Fruit fly (Drosophila melanogaster) whole organism, adult: ENCODE measurements around the gene CG7309.
A peak's percentile ranks its signal among the peaks of the same experiment; 100 is the strongest.

ENCODE experiments used
- CG11617 ChIP-seq: fragments of 200-800 bp; sonication (Bioruptor generic); optimal IDR thresholded peaks from 2 replicates; lab custom pipeline; 2017; ENCODE audit warnings: mild to moderate bottlenecking, missing biosample characterization, missing genetic modification reagents, missing genetic modification characterization
- CG12768 ChIP-seq: fragments of 200-800 bp; sonication (Bioruptor generic); optimal IDR thresholded peaks from 2 replicates; lab custom pipeline; 2017; ENCODE audit warnings: missing biosample characterization, missing genetic modification characterization, mild to moderate bottlenecking, moderate library complexity, missing genetic modification reagents
- CG14711 ChIP-seq: fragments of 200-800 bp; sonication (Bioruptor generic); optimal IDR thresholded peaks from 2 replicates; lab custom pipeline; 2018; ENCODE audit warnings: missing biosample characterization, mild to moderate bottlenecking, missing genetic modification characterization, moderate library complexity
- CG1620 ChIP-seq: fragments of 200-800 bp; sonication (Bioruptor generic); optimal IDR thresholded peaks from 2 replicates; lab custom pipeline; 2016; ENCODE audit warnings: missing biosample characterization, missing genetic modification characterization
- CG33017 ChIP-seq: fragments of 200-800 bp; sonication (Bioruptor generic); optimal IDR thresholded peaks from 2 replicates; lab custom pipeline; 2018; ENCODE audit warnings: missing biosample characterization, mild to moderate bottlenecking, missing genetic modification characterization, moderate library complexity
- CG5204 ChIP-seq: fragments of 200-800 bp; sonication (Bioruptor generic); optimal IDR thresholded peaks from 2 replicates; lab custom pipeline; 2016; ENCODE audit warnings: missing biosample characterization, missing genetic modification characterization
- CG7045 ChIP-seq: fragments of 200-800 bp; sonication (Bioruptor generic); optimal IDR thresholded peaks from 2 replicates; lab custom pipeline; 2017; ENCODE audit warnings: missing biosample characterization, mild to moderate bottlenecking, missing genetic modification characterization
- CG7101 ChIP-seq: fragments of 200-800 bp; sonication (Bioruptor generic); optimal IDR thresholded peaks from 2 replicates; lab custom pipeline; 2018; ENCODE audit warnings: missing biosample characterization, mild to moderate bottlenecking, missing genetic modification characterization, moderate library complexity
- Clk ChIP-seq: fragments of 200-800 bp; sonication (Bioruptor generic); optimal IDR thresholded peaks from 2 replicates; lab custom pipeline; 2017; ENCODE audit warnings: missing biosample characterization, missing genetic modification characterization
- Crg-1 ChIP-seq: fragments of 200-800 bp; sonication (Bioruptor generic); optimal IDR thresholded peaks from 2 replicates; lab custom pipeline; 2016; ENCODE audit warnings: missing biosample characterization, missing genetic modification characterization
- Hr96 ChIP-seq: fragments of 200-800 bp; sonication (Bioruptor generic); optimal IDR thresholded peaks from 2 replicates; lab custom pipeline; 2016; ENCODE audit warnings: missing biosample characterization, missing genetic modification characterization
- Mnt ChIP-seq: fragments of 200-800 bp; sonication (Bioruptor generic); optimal IDR thresholded peaks from 2 replicates; lab custom pipeline; 2016; ENCODE audit warnings: missing biosample characterization, mild to moderate bottlenecking, missing genetic modification characterization
- bab1 ChIP-seq: fragments of 200-800 bp; sonication (Bioruptor generic); optimal IDR thresholded peaks from 3 replicates; lab custom pipeline; 2019; ENCODE audit warnings: missing biosample characterization, mild to moderate bottlenecking, missing genetic modification characterization, moderate library complexity
- cic ChIP-seq: fragments of 200-800 bp; sonication (Bioruptor generic); optimal IDR thresholded peaks from 2 replicates; lab custom pipeline; 2017; ENCODE audit warnings: missing biosample characterization, mild to moderate bottlenecking, missing genetic modification characterization, moderate library complexity
- cnc ChIP-seq, 2 experiments: fragments of >200 bp; optimal IDR thresholded peaks; 2 replicates each; lab custom pipeline; 2017
- kay ChIP-seq: fragments of 200-800 bp; sonication (Bioruptor generic); peaks from one replicate; lab custom pipeline; 2016; ENCODE audit warnings: missing biosample characterization, missing genetic modification characterization, borderline replicate concordance
- ovo ChIP-seq: fragments of 200-800 bp; sonication (Bioruptor generic); optimal IDR thresholded peaks from 2 replicates; lab custom pipeline; 2016; ENCODE audit warnings: missing biosample characterization, missing genetic modification characterization
- pad ChIP-seq: fragments of 200-800 bp; sonication (Bioruptor generic); optimal IDR thresholded peaks from 3 replicates; lab custom pipeline; 2017; ENCODE audit warnings: missing biosample characterization, missing genetic modification characterization, mild to moderate bottlenecking, moderate library complexity, missing genetic modification reagents
- tj ChIP-seq: fragments of 200-800 bp; sonication (Bioruptor generic); optimal IDR thresholded peaks from 3 replicates; lab custom pipeline; 2017; ENCODE audit warnings: missing biosample characterization, mild to moderate bottlenecking, missing genetic modification characterization, moderate library complexity
- toe ChIP-seq: fragments of 200-800 bp; sonication (Bioruptor generic); optimal IDR thresholded peaks from 2 replicates; lab custom pipeline; 2016; ENCODE audit warnings: missing biosample characterization, missing genetic modification characterization

The CG7309 gene

DNA sequence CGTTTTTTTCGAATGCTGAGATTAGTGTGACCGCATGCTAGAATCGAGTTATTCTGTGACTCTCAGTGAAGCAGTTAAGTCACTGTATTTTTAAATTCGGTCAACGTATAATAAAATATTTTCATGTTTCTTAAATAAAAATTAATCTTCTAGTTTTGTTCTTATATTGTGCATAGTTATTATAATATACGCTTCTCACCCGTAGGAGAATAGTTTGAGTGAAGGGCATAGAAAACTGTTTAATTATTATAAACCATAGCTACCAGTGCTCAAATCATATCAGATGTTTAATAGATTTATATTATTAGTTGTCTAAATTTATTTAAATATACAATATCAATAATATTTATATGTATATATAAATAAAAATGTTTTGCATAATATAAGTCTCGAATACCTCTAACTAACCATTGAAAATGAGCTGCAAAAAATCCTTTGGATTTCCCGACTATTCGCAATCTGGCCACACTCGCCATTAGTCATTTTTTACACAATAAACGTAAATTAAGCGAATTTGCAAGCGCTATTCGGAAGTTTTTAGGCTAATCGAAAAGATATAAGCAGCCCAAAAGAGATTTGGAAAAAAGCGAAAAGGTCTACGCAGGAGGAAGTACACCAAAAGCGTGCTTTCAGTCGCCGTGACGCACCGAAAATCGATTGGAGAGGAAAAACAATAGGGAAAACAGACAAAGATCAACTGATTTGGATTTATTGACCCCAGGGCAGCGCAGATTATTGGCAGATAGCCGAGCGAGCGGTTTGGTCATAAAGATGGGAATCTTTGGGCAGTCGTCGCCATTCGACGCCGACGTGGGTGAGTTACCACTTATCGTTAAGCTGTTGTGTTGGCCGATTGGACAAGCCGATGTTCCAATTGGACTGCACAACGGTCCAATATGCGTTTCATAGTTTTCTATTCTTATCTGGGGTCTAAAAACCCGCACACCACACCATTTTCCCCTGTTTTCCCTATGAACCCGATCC is 50.3 kb downstream of the CG7309 start, which contains the start of the genes aurB and Stam:
Gene aurB, minus strand, starts transcription at position 31 of the 984 bp plus-strand sequence.
Gene Stam, plus strand, starts transcription at position 473 of the 984 bp plus-strand sequence.
- peak; percentile 29 for TF ChIP-seq pad (GFP tag; lab: Kevin White, UChicago)
- TF ChIP-seq CG7101 = peak; percentile 70
- peak; percentile 3 for TF ChIP-seq Mnt
- TF ChIP-seq Hr96 (GFP tag; lab: Kevin White, UChicago) = no peak
- TF ChIP-seq tj (GFP tag; lab: Kevin White, UChicago) = peak; percentile 35
- TF ChIP-seq CG11617 = peak; percentile 77
- TF ChIP-seq CG7045 (GFP tag; lab: Kevin White, UChicago) = peak; percentile 35
- TF ChIP-seq toe (GFP tag; lab: Kevin White, UChicago) = peak; percentile 48
- peak; percentile 9 for TF ChIP-seq CG5204
- TF ChIP-seq bab1 (GFP tag; lab: Kevin White, UChicago) = peak; percentile 58
- TF ChIP-seq CG14711 (tag; lab: Kevin White, UChicago) = peak; percentile 61
- no peak for TF ChIP-seq ovo (GFP tag; lab: Kevin White, UChicago)
- TF ChIP-seq CG12768 (GFP tag; lab: Kevin White, UChicago) = peak; percentile 23
- no peak for TF ChIP-seq cnc (optimal IDR thresholded peaks at IDR 0.05; lab: Kevin White, UChicago)
- peak; percentile 65 for TF ChIP-seq CG33017 (tag; lab: Kevin White, UChicago)
- peak; percentile 14 for TF ChIP-seq Crg-1 (GFP tag; lab: Kevin White, UChicago)
- no peak for TF ChIP-seq CG1620
- TF ChIP-seq kay (GFP tag; lab: Kevin White, UChicago) = peak; percentile 90

- TF ChIP-seq ovo (GFP tag; lab: Kevin White, UChicago) (no peak), CG14711 (tag; lab: Kevin White, UChicago) (peak; percentile 59), CG7101 (peak; percentile 61), cic (GFP tag; lab: Kevin White, UChicago) (no peak), CG12768 (GFP tag; lab: Kevin White, UChicago) (no peak), Mnt (no peak), tj (GFP tag; lab: Kevin White, UChicago) (peak; percentile 15), pad (GFP tag; lab: Kevin White, UChicago) (peak; percentile 10), Clk (GFP tag; lab: Kevin White, UChicago) (no peak), cnc (optimal IDR thresholded peaks at IDR 0.05; lab: Kevin White, UChicago) (no peak), Hr96 (GFP tag; lab: Kevin White, UChicago) (no peak), bab1 (GFP tag; lab: Kevin White, UChicago) (peak; percentile 30), CG11617 (peak; percentile 45), Crg-1 (GFP tag; lab: Kevin White, UChicago) (peak; percentile 2), CG1620 (peak; percentile 8), CG7045 (GFP tag; lab: Kevin White, UChicago) (peak; percentile 62), CG33017 (tag; lab: Kevin White, UChicago) (peak; percentile 30), toe (GFP tag; lab: Kevin White, UChicago) (peak; percentile 12), kay (GFP tag; lab: Kevin White, UChicago) (peak; percentile 31), CG5204 (peak; percentile 34)
These were observed 52.3 kb downstream of the CG7309 start, which contains the start of gene Dnz1 for dm6 chr2L:10856328-10856942. Gene Dnz1 (minus strand): TSS chr2L:10856644.
